Worm (Caenorhabditis elegans): Measurements from ENCODE around the gene T09B9.4.
A peak's percentile ranks its signal among the peaks of the same experiment; 100 is the strongest.

T09B9.4 gene

ce11 chrX:9785865-9786264, 11.7 kb upstream of the T09B9.4 start (continued):
- TF ChIP-seq hpl-2 (GFP tag; optimal IDR thresholded peaks at IDR 0.05) (no peak), F16B12.6 (tag; optimal IDR thresholded peaks at IDR 0.05) (no peak), ceh-88 (GFP tag; IDR thresholded peaks at IDR 0.05) (no peak), elt-3 (tag; optimal IDR thresholded peaks at IDR 0.05) (peak in 1 of 6 experiments; percentile 14), nhr-85 (tag) (no peak), lin-15B (tag; optimal IDR thresholded peaks at IDR 0.05) (no peak), mep-1 (tag; optimal IDR thresholded peaks at IDR 0.05) (peak; percentile 65), snu-23 (GFP tag; optimal IDR thresholded peaks at IDR 0.05) (peak; percentile 31), unc-30 (tag; optimal IDR thresholded peaks at IDR 0.05) (no peak), blmp-1 (tag; optimal IDR thresholded peaks at IDR 0.05) (peak; percentile 94), C04F5.9 (tag; optimal IDR thresholded peaks at IDR 0.05) (no peak), lin-35 (GFP tag; optimal IDR thresholded peaks at IDR 0.05) (no peak), nhr-237 (tag; optimal IDR thresholded peaks at IDR 0.05) (no peak)

ce11 chrX:9782389-9782939, 8.3 kb upstream of the T09B9.4 start:
- TF ChIP-seq hlh-17 (GFP tag; optimal IDR thresholded peaks at IDR 0.05; ENCODE audit: borderline replicate concordance) (no peak), sptf-1 (tag; optimal IDR thresholded peaks at IDR 0.05) (no peak), lin-39 (tag; optimal IDR thresholded peaks at IDR 0.05) (no peak), hpl-2 (GFP tag; optimal IDR thresholded peaks at IDR 0.05) (no peak), nhr-84 (tag; optimal IDR thresholded peaks at IDR 0.05) (no peak), nhr-47 (tag; optimal IDR thresholded peaks at IDR 0.05) (no peak), ceh-88 (GFP tag; IDR thresholded peaks at IDR 0.05) (no peak), efl-3 (GFP tag; optimal IDR thresholded peaks at IDR 0.05) (no peak), unc-130 (tag; optimal IDR thresholded peaks at IDR 0.05) (no peak), snpc-4 (tag; optimal IDR thresholded peaks at IDR 0.05) (no peak), elt-2 (tag; optimal IDR thresholded peaks at IDR 0.05) (peak; percentile 59), skn-1 (tag; optimal IDR thresholded peaks at IDR 0.05) (no peak), fkh-8 (tag; optimal IDR thresholded peaks at IDR 0.05) (no peak), unc-98 (GFP tag; IDR thresholded peaks at IDR 0.05) (no peak), nhr-77 (tag; optimal IDR thresholded peaks at IDR 0.05) (no peak), lin-15B (tag; optimal IDR thresholded peaks at IDR 0.05) (no peak), dsc-1 (tag; optimal IDR thresholded peaks at IDR 0.05) (peak; percentile 77), ceh-90 (tag; optimal IDR thresholded peaks at IDR 0.05) (no peak), ces-1 (GFP tag; optimal IDR thresholded peaks at IDR 0.05) (no peak), Y116A8C.19 (tag; optimal IDR thresholded peaks at IDR 0.05; ENCODE audit: borderline replicate concordance) (no peak), efl-1 (optimal IDR thresholded peaks at IDR 0.05) (no peak), efl-1 (GFP tag; optimal IDR thresholded peaks at IDR 0.05 in 1 of 2) (peak in 1 of 2 experiments; percentile 80), C04F5.9 (tag; optimal IDR thresholded peaks at IDR 0.05) (no peak), snu-23 (GFP tag; optimal IDR thresholded peaks at IDR 0.05) (no peak), fkh-4 (tag; optimal IDR thresholded peaks at IDR 0.05; ENCODE audit: borderline replicate concordance) (peak; percentile 49), isw-1 (GFP tag; IDR thresholded peaks at IDR 0.05) (no peak), nhr-28 (tag; optimal IDR thresholded peaks at IDR 0.05) (no peak), aha-1 (tag; optimal IDR thresholded peaks at IDR 0.05) (no peak)

- no peak for TF ChIP-seq nhr-20 (tag; optimal IDR thresholded peaks at IDR 0.05)
- TF ChIP-seq ztf-11 (tag; optimal IDR thresholded peaks at IDR 0.05): no peak
- TF ChIP-seq mef-2 (tag; optimal IDR thresholded peaks at IDR 0.05): no peak
- TF ChIP-seq nhr-76 (tag; optimal IDR thresholded peaks at IDR 0.05): no peak
- TF ChIP-seq fos-1 (tag; optimal IDR thresholded peaks at IDR 0.05): no peak
- no peak for TF ChIP-seq ceh-8 (GFP tag; optimal IDR thresholded peaks at IDR 0.05)
- no peak for TF ChIP-seq elt-3 (tag; optimal IDR thresholded peaks at IDR 0.05)
- TF ChIP-seq ces-1 (GFP tag; optimal IDR thresholded peaks at IDR 0.05): no peak
- TF ChIP-seq pag-3 (tag; optimal IDR thresholded peaks at IDR 0.05; ENCODE audit: borderline replicate concordance, insufficient read depth): no peak
- no peak for TF ChIP-seq aha-1 (tag; optimal IDR thresholded peaks at IDR 0.05)
- TF ChIP-seq mep-1 (tag; optimal IDR thresholded peaks at IDR 0.05): no peak
- no peak for TF ChIP-seq nhr-11 (tag; optimal IDR thresholded peaks at IDR 0.05)
- no peak for TF ChIP-seq fkh-4 (tag; optimal IDR thresholded peaks at IDR 0.05; ENCODE audit: borderline replicate concordance)
- TF ChIP-seq nhr-12 (tag; optimal IDR thresholded peaks at IDR 0.05): no peak
Measured at ce11 chrX:9777481-9777880, 3.3 kb upstream of the T09B9.4 start, which contains the start of gene T09B9.5. TSS of gene T09B9.5 (plus strand) at chrX:9777781.

Measured in whole organism, L1 larva.